Worm (Caenorhabditis elegans): ENCODE measurements around the gene F32F2.4.

ce11 chrV:13309806-13310205 lies 33.7 kb downstream of the F32F2.4 start:
- TF ChIP-seq aly-2 (tag; optimal IDR thresholded peaks at IDR 0.05), result no peak
- no peak for TF ChIP-seq ama-1 (optimal IDR thresholded peaks at IDR 0.05)
- TF ChIP-seq nhr-77 (tag; optimal IDR thresholded peaks at IDR 0.05), result no peak
- TF ChIP-seq tbx-2 (tag; optimal IDR thresholded peaks at IDR 0.05), result no peak
- TF ChIP-seq fkh-10 (GFP tag; optimal IDR thresholded peaks at IDR 0.05), result no peak
- TF ChIP-seq unc-62 (GFP tag; optimal IDR thresholded peaks at IDR 0.05), result no peak
- no peak for TF ChIP-seq ceh-28 (tag; optimal IDR thresholded peaks at IDR 0.05)

Measured in whole organism, L3 larva.